Fruit fly (Drosophila melanogaster) Kc167 (cell line): ENCODE results near the gene elB.

Experiments used
- Myc ChIP-seq: fragments of >200 bp; optimal IDR thresholded peaks from 2 replicates; lab custom pipeline; 2017; ENCODE audit warnings: missing external identifiers
- Sin3A ChIP-seq: fragments of >200 bp; optimal IDR thresholded peaks from 2 replicates; lab custom pipeline; 2018; ENCODE audit warnings: missing external identifiers
- h ChIP-seq: fragments of >200 bp; optimal IDR thresholded peaks from 3 replicates; lab custom pipeline; 2018; ENCODE audit warnings: missing external identifiers
- insv ChIP-seq: fragments of >200 bp; optimal IDR thresholded peaks from 3 replicates; lab custom pipeline; 2018; ENCODE audit warnings: missing external identifiers
- psq ChIP-seq: fragments of >200 bp; optimal IDR thresholded peaks from 2 replicates; lab custom pipeline; 2017; ENCODE audit warnings: missing external identifiers
- ttk ChIP-seq: sonication (Bioruptor generic); optimal IDR thresholded peaks from 2 replicates; lab custom pipeline; 2017; ENCODE audit warnings: missing external identifiers

elB gene

dm6 chr2L:14447558-14447957 is 38.2 kb upstream of the elB start:
- TF ChIP-seq ttk (lab: Kevin White, UChicago) (no peak), Sin3A (lab: Kevin White, UChicago) (no peak), psq (lab: Kevin White, UChicago) (no peak), h (lab: Kevin White, UChicago) (no peak), Myc (lab: Kevin White, UChicago) (no peak), insv (lab: Kevin White, UChicago) (no peak)

dm6 chr2L:14445588-14446484 is 36.5 kb upstream of the elB start:
- TF ChIP-seq Sin3A (lab: Kevin White, UChicago) (no peak), h (lab: Kevin White, UChicago) (no peak)

- no peak for TF ChIP-seq psq (lab: Kevin White, UChicago)
- TF ChIP-seq Myc (lab: Kevin White, UChicago): no peak
- TF ChIP-seq ttk (lab: Kevin White, UChicago): no peak
- no peak for TF ChIP-seq Sin3A (lab: Kevin White, UChicago)
Measured at dm6 chr2L:14444834-14445233, 35.5 kb upstream of the elB start.

- TF ChIP-seq Sin3A (lab: Kevin White, UChicago): no peak
- TF ChIP-seq insv (lab: Kevin White, UChicago): no peak
- no peak for TF ChIP-seq Myc (lab: Kevin White, UChicago)
- TF ChIP-seq psq (lab: Kevin White, UChicago): no peak
- TF ChIP-seq h (lab: Kevin White, UChicago): no peak
- TF ChIP-seq ttk (lab: Kevin White, UChicago): no peak
Measured at dm6 chr2L:14443667-14444285, 34.4 kb upstream of the elB start.

dm6 chr2L:14442144-14443038 is 33.0 kb upstream of the elB start:
- TF ChIP-seq Myc (lab: Kevin White, UChicago): no peak
- no peak for TF ChIP-seq psq (lab: Kevin White, UChicago)
- TF ChIP-seq Sin3A (lab: Kevin White, UChicago): no peak
- TF ChIP-seq h (lab: Kevin White, UChicago): no peak
- no peak for TF ChIP-seq ttk (lab: Kevin White, UChicago)
- TF ChIP-seq insv (lab: Kevin White, UChicago): no peak

dm6 chr2L:14441309-14441708 is 32.0 kb upstream of the elB start:
- no peak for TF ChIP-seq ttk (lab: Kevin White, UChicago)
- no peak for TF ChIP-seq h (lab: Kevin White, UChicago)
- no peak for TF ChIP-seq insv (lab: Kevin White, UChicago)
- no peak for TF ChIP-seq Myc (lab: Kevin White, UChicago)
- no peak for TF ChIP-seq Sin3A (lab: Kevin White, UChicago)
- TF ChIP-seq psq (lab: Kevin White, UChicago): no peak

- no peak for TF ChIP-seq ttk (lab: Kevin White, UChicago)
- TF ChIP-seq Sin3A (lab: Kevin White, UChicago): no peak
- TF ChIP-seq Myc (lab: Kevin White, UChicago): no peak
- no peak for TF ChIP-seq psq (lab: Kevin White, UChicago)
- no peak for TF ChIP-seq h (lab: Kevin White, UChicago)
- TF ChIP-seq insv (lab: Kevin White, UChicago): no peak
Measured at dm6 chr2L:14440908-14441307, 31.6 kb upstream of the elB start.

- TF ChIP-seq Myc (lab: Kevin White, UChicago): no peak
- TF ChIP-seq psq (lab: Kevin White, UChicago): no peak
- no peak for TF ChIP-seq ttk (lab: Kevin White, UChicago)
- no peak for TF ChIP-seq h (lab: Kevin White, UChicago)
- no peak for TF ChIP-seq Sin3A (lab: Kevin White, UChicago)
Measured at dm6 chr2L:14438827-14439226, 29.5 kb upstream of the elB start.

- TF ChIP-seq h (lab: Kevin White, UChicago): no peak
Measured at dm6 chr2L:14435866-14436626, 26.7 kb upstream of the elB start.

dm6 chr2L:14434475-14434874 is 25.1 kb upstream of the elB start:
- TF ChIP-seq insv (lab: Kevin White, UChicago): no peak
- TF ChIP-seq psq (lab: Kevin White, UChicago): no peak
- no peak for TF ChIP-seq ttk (lab: Kevin White, UChicago)
- TF ChIP-seq Myc (lab: Kevin White, UChicago): no peak
- no peak for TF ChIP-seq h (lab: Kevin White, UChicago)
- no peak for TF ChIP-seq Sin3A (lab: Kevin White, UChicago)
